Fruit fly (Drosophila melanogaster): Measurements from ENCODE around the gene Syt4.

DNA sequence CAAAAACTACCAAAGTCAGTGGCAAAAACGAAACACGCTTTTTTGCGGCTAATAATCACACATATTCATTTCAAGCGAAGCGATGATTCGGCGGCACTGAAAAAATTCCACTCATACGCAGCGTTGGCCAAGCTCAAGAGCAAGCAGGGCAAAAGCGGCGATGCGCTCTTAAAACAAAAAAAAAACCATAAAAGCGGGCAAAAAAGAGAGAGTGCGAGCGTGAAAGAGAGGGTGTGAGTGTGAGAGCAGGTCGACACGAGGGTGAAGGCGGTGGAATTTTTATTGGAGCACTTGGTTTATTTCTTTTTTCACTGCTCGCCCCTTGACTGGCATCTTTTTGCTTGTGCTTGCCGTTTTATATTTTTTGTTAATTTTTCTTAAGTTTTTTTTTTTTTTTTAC, 44.7 kb downstream of the Syt4 start:
- TF ChIP-seq CTCF (optimal IDR thresholded peaks at IDR 0.05) (no peak), CG8478 (optimal IDR thresholded peaks at IDR 0.05) (no peak)

All from S2 (cell line).